Fruit fly (Drosophila melanogaster): Measurements from ENCODE around the gene pes.

DNA sequence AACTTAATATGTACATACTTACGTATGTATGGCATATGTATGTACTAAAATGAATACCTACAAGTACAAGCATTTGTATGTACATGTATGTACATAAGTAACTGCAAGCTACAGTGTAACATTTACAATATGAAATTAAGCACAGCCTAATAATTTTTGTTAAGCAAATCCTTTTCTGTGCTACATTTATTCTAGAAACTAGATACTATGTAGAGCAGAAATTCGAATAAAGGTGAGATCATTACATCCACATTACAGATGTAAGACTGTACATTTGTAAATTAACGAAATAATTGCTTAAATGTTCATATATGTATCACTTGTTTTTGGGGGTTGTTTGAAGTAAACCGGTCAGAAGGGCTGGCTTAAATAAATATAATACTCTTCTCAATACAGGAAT lies 2.0 kb downstream of the pes start:
- TF ChIP-seq dac (GFP tag; optimal IDR thresholded peaks at IDR 0.05), result no peak
- TF ChIP-seq CG16779 (tag; optimal IDR thresholded peaks at IDR 0.05), result no peak
- TF ChIP-seq Lpt (GFP tag; optimal IDR thresholded peaks at IDR 0.05), result no peak
- TF ChIP-seq achi (GFP tag; optimal IDR thresholded peaks at IDR 0.05), result peak; percentile 45
- peak; percentile 36 for TF ChIP-seq CG6792 (GFP tag; optimal IDR thresholded peaks at IDR 0.05)
- TF ChIP-seq CG10669 (GFP tag; optimal IDR thresholded peaks at IDR 0.05), result no peak
- no peak for TF ChIP-seq ss (GFP tag; optimal IDR thresholded peaks at IDR 0.05)
- TF ChIP-seq Blimp-1 (GFP tag; optimal IDR thresholded peaks at IDR 0.05), result no peak
- TF ChIP-seq eg (GFP tag; IDR thresholded peaks at IDR 0.05), result 0 out of 3 replicates have a peak, but pooled peaks have one; percentile 39

Data from whole organism, prepupa.